Fruit fly (Drosophila melanogaster): Measurements from ENCODE around the gene CG9133.
"Not testable (repeated sequence)": the region's sequence is repeated elsewhere in the genome, so short reads cannot be mapped to it uniquely, and the experiment has no call there.

The CG9133 gene

DNA sequence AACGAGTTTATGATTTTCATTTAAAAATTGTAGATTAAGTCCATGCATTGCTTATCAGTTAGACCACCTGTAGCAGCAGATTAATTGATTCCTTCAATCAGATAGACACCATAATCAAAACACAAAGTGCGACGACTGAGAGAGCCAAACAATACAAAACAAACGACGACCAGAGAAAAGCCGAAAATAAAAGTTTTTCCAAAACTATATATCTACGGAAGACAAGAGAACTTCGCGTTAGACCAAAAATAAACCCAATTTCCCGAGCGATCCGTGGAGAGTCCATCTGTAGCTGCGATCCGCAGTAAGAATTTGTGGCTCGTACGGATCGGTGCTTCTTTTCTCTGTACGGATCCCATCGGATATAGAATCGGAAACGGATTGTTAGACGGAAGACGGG is 16.4 kb upstream of the CG9133 start, which contains the start of gene galene:
Gene galene (plus strand): TSS at position 301 of the 400 bp plus-strand sequence.
- no peak for TF ChIP-seq CTCF (optimal IDR thresholded peaks at IDR 0.05)
- no peak for TF ChIP-seq CG8478 (optimal IDR thresholded peaks at IDR 0.05)

DNA sequence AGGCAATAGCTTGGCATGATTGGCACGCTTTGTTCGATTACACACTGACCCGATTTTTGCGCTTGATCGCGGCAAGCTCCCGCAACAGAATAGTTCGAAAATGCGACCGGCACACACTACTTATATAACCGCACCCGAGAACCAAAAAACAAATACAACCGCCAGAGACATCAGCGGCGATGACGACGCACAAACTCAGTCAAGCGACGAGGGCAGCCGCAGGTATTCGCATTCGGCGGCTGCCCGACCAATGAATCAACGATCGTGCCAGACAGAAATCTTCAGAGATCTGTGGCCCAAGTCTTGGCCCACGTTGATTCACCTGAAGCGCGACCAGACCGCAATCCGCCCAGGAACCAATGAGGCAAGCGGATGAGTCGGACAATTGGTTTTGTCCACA is 13.6 kb upstream of the CG9133 start, which contains the start of gene CG9192:
Gene CG9192 (minus strand): TSS at position 101 of the 400 bp plus-strand sequence.
- TF ChIP-seq CTCF (optimal IDR thresholded peaks at IDR 0.05) (no peak), CG8478 (optimal IDR thresholded peaks at IDR 0.05) (no peak)

DNA sequence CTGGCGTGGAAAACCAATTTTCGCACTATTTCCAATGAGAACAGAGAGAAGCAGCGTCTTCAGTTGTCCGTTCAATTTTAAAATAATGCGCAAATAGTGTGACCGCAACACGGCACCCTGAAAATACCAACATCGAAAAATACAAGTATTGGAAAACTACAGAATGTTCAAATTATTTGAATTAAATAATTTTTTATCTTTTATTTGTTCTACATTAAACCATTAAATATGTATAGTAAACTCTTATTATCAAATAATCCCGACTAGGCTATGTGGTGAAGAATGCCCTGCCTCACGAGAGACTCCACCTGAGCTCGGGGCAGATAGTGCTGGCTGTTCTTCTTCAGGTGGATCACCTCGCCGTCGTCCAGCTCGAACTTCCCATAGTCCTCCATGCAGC is 6.0 kb upstream of the CG9133 start, which contains the start of gene Klp61F:
Gene Klp61F (minus strand): TSS at position 101 of the 400 bp plus-strand sequence.
- TF ChIP-seq CG8478, CTCF (optimal IDR thresholded peaks at IDR 0.05): not testable (repeated sequence)

DNA sequence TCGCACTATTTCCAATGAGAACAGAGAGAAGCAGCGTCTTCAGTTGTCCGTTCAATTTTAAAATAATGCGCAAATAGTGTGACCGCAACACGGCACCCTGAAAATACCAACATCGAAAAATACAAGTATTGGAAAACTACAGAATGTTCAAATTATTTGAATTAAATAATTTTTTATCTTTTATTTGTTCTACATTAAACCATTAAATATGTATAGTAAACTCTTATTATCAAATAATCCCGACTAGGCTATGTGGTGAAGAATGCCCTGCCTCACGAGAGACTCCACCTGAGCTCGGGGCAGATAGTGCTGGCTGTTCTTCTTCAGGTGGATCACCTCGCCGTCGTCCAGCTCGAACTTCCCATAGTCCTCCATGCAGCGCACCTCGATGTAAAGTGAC is 5.0 kb upstream of the CG9133 start, which contains the start of gene CG32318:
Gene CG32318 (minus strand): TSS at position 101 of the 400 bp plus-strand sequence.
- not testable (repeated sequence) for TF ChIP-seq CG8478, CTCF (optimal IDR thresholded peaks at IDR 0.05)

DNA sequence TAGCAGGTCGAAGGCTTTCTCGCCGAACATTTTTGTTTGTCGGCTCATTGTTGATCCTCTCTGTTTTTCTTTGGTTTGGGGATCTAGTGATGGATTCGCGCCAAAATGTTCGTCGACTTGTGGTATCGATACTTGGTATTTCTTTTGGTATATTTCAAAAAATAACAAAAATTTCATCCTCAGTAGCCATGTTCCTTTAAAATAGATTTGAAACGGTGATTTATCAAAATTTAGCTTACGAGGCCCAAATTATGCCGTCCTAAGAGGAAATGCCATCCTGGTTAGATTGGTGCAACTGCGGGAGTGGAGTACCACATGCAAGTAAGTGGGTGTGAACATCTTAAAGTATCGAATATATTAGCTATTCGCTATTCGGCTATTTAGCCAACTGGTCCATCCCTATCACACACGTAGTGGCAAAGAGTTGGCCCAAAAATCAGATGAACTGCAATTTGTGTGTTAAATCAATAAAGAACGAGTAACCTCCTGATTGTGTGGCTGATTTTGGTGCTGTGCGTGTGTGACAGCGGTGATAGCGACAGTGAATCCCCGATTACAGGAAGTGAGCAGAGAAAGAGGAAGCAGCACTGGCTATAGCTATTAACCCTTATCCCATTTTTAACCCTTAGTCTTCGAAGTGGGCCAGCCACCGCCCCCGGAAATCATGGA is 4.1 kb upstream of the CG9133 start, which contains the start of the genes Psf1 and Sac1:
Gene Psf1 (minus strand): TSS at position 51 of the 669 bp plus-strand sequence.
Gene Sac1 (plus strand): TSS at position 191 of the 669 bp plus-strand sequence.
- TF ChIP-seq CTCF (optimal IDR thresholded peaks at IDR 0.05), result peak; percentile 8 to 30
- TF ChIP-seq CG8478 (optimal IDR thresholded peaks at IDR 0.05), result no peak

DNA sequence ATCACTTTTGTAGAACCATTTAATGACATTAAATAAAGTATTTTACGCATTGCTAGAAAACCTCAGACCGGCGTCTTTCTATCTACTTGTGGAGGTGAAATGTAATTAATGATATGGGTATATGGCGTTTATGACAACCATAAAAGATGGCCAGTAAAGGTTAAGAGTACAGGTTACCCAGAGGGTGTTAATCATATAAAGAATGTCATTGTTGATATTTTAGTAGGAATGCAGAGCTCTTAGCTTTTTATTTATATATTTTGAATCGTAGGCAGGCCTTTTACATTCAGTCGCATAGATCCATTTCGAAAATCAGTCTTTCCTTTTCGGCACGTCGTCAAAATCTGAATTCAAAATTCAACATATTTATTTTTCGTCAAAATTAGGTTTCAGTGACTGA is 1.4 kb upstream of the CG9133 start, which contains the start of gene Bfc:
Gene Bfc (plus strand): TSS at position 301 of the 400 bp plus-strand sequence.
- TF ChIP-seq CTCF (optimal IDR thresholded peaks at IDR 0.05) (no peak), CG8478 (optimal IDR thresholded peaks at IDR 0.05) (no peak)

DNA sequence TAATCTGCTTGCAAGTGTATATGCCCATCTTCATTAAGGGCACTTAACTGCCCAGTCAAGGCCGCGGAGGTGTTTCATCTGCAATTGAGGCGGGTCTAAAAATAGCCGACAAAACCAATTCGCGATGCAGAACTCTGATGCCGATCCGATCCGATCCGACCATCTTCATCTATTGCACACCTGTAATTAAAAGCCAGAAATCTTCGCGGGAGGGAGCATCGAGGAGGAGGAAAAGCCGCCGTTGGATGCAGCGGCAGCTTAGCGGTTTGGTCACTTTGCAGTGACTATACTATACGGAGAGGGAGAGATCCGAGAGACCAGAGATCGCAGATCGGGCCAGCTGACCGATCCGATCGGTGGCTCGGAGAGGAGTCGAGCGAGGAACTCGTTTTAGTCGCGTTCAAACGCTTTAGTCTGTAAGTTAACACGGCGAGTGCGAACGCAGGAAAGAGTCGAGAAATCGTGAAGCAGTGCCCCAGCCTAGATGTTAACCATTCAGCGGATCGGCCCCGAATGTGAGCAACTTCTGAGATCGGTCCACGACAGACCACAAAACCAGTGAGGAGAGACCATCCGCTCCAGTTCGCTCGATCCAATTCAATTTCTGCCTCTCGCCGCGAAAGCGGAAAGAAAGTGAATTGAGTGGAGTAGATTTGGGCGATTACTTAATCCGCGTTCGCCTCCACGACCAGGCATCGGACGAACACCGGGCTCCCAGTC is 4.4 kb downstream of the CG9133 start, which contains the start of gene tfc:
Gene tfc (plus strand): TSS at position 389 of the 720 bp plus-strand sequence.
- TF ChIP-seq CTCF (optimal IDR thresholded peaks at IDR 0.05) (no peak), CG8478 (optimal IDR thresholded peaks at IDR 0.05) (no peak)

DNA sequence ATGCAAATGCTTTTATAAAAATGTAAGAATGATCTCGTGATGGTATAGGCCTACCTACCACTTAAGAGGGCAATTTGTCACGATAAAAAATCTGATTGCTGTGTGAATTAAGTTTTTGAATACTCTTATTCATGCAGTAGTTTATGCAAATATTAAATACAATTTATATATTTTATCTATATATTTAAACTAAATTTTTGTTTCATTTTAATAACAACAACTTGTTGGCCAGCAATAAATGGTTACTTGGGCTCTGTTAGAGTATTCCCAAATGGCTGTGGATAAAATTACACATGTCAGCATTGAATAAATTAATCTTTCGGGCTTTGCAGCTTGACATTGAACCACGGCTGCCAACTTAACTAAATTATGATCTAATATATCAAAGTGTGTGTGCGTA is 6.7 kb downstream of the CG9133 start:
- TF ChIP-seq CTCF (optimal IDR thresholded peaks at IDR 0.05) (no peak), CG8478 (optimal IDR thresholded peaks at IDR 0.05) (no peak)

DNA sequence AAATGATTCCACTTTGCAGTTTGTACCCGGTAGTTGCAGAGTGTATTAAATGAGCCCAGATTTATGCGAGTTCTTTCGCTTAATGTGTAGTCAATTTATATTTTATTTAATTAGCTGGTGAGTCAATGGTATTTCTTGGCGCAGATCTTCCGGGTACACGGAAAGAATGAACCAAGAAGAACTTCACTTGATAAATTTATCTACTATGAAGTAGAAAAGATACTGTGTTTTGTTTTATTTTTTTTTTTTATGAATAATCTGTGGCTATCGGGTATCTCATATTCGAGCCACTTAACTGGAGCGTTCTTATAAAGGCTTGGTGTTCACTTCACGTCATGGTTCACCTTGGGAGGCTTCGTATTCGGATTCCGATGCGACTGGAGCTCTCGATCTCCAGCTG is 13.2 kb downstream of the CG9133 start:
- TF ChIP-seq CG8478 (optimal IDR thresholded peaks at IDR 0.05) (no peak), CTCF (optimal IDR thresholded peaks at IDR 0.05) (no peak)

DNA sequence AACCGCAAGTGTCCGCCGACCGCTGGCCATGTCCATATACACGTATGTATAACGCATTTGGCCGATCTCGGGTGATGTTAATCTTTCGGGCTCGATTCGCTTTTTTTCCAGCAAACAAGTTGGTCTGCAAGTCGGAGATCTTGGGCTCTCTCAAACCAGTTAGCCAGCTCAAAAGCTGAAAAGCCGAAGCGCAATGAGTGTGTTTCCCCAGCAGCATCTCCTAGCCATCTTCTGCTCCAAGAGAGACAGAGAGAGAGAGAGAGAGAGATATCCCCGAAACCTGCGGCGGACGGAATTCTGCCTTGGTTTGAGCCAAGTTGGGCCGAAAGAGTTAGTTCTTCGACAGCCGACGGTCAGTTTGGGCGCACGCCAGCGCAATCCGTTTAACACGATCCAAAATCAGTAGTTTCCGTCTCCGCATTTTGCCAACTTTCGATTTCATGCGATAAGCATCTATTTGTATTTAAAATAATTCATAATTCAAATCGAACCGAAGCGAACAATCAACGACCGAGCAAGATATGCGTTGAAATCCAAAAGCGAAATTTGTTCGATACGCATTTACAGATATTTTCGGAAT is 13.7 kb downstream of the CG9133 start:
- TF ChIP-seq CG8478 (optimal IDR thresholded peaks at IDR 0.05) (no peak), CTCF (optimal IDR thresholded peaks at IDR 0.05) (no peak)

DNA sequence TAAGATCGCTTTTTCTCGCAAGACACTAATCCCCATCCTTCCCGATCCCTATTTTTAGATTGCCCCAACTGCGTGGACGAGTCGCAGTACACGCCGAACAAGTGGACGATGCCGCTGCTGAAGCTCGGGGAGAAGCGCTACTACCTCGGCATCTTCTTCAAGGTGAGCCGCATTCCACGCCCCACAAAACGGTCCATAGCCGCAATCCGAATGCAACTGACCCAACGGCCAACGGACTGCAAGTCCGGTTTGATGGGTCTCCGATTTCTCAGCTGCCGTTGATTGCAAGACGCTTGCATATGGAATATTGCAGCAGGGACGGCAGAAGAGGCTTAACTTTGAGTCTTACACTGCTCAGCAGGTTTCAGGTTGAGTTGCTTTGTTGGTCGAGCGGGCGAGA is 17.2 kb downstream of the CG9133 start:
- TF ChIP-seq CG8478 (optimal IDR thresholded peaks at IDR 0.05), result no peak
- TF ChIP-seq CTCF (optimal IDR thresholded peaks at IDR 0.05), result no peak

DNA sequence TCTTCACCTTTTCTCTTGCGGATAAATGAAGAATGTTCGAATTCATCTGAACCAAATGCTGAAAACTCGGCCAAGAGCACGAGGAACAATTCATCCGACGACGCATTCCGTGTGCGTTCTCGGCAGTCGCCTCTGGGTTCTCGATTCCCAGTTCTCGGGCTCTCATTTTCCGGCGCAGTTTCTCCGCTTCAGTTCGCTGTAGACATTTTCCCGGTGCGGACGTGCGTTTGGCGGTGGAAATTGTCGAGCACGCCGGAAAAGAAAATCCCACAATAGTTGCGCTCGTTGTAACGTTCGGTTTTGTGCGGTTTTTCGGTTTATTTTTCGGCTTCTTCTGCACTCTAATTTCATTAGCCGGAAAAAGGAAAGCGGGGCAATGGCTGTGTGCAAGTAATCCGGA is 24.0 kb downstream of the CG9133 start, which contains the start of gene CG32333:
Gene CG32333 (plus strand): TSS at position 190 of the 400 bp plus-strand sequence.
- TF ChIP-seq CG8478 (optimal IDR thresholded peaks at IDR 0.05) (no peak), CTCF (optimal IDR thresholded peaks at IDR 0.05) (no peak)

DNA sequence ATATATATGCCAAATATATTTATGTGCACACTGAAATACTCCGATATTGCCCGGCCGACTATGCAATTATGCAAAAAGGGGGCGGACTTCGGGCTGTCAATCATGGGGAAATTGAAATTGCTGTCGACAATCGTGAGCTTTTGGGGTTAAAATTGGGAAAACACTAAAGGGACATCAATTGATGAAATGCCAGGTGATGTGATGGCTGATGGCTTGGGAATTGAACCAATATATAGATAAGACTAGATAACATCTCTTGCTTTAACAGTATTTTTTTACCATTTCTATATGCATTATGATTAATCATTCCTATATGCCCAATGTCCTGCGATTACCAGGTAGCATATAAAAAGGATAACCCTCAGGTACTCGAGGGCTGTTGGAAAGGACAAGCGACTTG is 26.1 kb downstream of the CG9133 start:
- TF ChIP-seq CTCF (optimal IDR thresholded peaks at IDR 0.05), result no peak
- TF ChIP-seq CG8478 (optimal IDR thresholded peaks at IDR 0.05), result no peak

DNA sequence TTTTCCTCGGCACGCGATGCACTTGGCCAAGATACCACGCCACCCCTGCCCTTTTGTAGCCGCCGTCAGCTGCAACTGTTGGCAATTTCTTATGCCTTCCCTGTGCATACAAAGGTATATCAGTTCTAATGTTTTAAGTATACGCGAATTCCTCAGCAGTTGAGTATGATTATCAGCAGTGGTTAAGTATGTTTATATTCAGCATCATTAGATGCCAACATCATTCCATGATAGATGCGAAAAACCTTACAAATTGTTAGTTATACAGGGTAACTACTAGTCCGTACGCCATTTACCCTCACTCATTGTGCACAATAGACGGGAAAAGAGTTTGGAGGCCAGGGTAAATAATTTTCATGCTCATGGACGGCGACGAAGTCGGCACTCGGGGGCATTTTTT is 27.9 kb downstream of the CG9133 start:
- TF ChIP-seq CTCF (optimal IDR thresholded peaks at IDR 0.05) (no peak), CG8478 (optimal IDR thresholded peaks at IDR 0.05) (no peak)

All from S2 (cell line).